Worm (Caenorhabditis elegans) whole organism, late embryonic: Measurements from ENCODE around the gene fipr-29.

Source experiments
- K09A11.1 ChIP-seq: sonication (generic microtip); optimal IDR thresholded peaks from 2 replicates; lab custom pipeline; 2017; ENCODE audit warnings: antibody characterized with exemption, mild to moderate bottlenecking, missing genetic modification characterization, missing compliant biosample characterization; ENCODE audit not compliant: insufficient read depth
- ceh-30 ChIP-seq: fragments of 150-350 bp; optimal IDR thresholded peaks from 2 replicates; lab custom pipeline; 2014; ENCODE audit warnings: missing biosample characterization, missing genetic modification characterization
- elt-2 ChIP-seq: sonication (generic microtip); optimal IDR thresholded peaks from 2 replicates; lab custom pipeline; 2016; ENCODE audit warnings: missing genetic modification reagents, missing genetic modification characterization, missing compliant biosample characterization
- nfya-1 ChIP-seq: sonication (generic microtip); optimal IDR thresholded peaks from 2 replicates; lab custom pipeline; 2017; ENCODE audit warnings: missing genetic modification characterization, mild to moderate bottlenecking, missing compliant biosample characterization, antibody characterized with exemption, moderate library complexity
- npax-4 ChIP-seq: sonication (generic microtip); optimal IDR thresholded peaks from 2 replicates; lab custom pipeline; 2016; ENCODE audit warnings: missing genetic modification characterization, missing compliant biosample characterization
- pag-3 ChIP-seq: sonication (generic microtip); optimal IDR thresholded peaks from 2 replicates; lab custom pipeline; 2016; ENCODE audit warnings: missing compliant biosample characterization, missing genetic modification characterization, borderline replicate concordance
- pros-1 ChIP-seq: fragments of 150-350 bp; optimal IDR thresholded peaks from 2 replicates; lab custom pipeline; 2014; ENCODE audit warnings: missing biosample characterization, missing genetic modification reagents, missing genetic modification characterization
- tbx-2 ChIP-seq: sonication (generic microtip); optimal IDR thresholded peaks from 2 replicates; lab custom pipeline; 2016; ENCODE audit warnings: missing genetic modification characterization, missing compliant biosample characterization
- ttx-3 ChIP-seq: sonication (generic microtip); optimal IDR thresholded peaks from 2 replicates; lab custom pipeline; 2016; ENCODE audit warnings: missing genetic modification reagents, missing genetic modification characterization, missing compliant biosample characterization
- unc-55 ChIP-seq: sonication (generic microtip); optimal IDR thresholded peaks from 2 replicates; lab custom pipeline; 2017; ENCODE audit warnings: missing biosample characterization, missing genetic modification reagents, missing genetic modification characterization

DNA sequence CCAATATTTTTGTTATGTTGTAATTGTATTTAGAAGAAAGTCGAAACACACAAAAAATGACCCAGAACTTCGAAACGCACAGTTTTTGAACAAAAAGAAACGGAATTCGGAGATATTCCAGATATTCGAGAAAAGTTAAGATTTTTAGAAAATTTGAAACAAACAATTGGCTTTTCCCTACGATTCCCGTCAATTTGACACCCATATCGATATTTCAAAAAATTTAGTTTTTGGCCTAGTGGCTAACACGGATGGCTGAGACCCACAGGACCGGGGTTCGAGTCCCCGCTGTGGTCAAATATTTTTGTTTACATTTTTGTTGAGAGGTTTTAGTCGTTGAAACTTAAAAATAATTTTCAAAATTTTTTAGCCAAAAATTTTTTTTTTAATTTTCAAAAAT lies 45.0 kb upstream of the fipr-29 start:
- TF ChIP-seq pag-3 (no peak), nfya-1 (tag; lab: Kevin White, UChicago) (no peak), ceh-30 (tag; lab: Kevin White, UChicago) (no peak), K09A11.1 (tag; lab: Kevin White, UChicago) (no peak), ttx-3 (no peak), unc-55 (no peak), npax-4 (tag; lab: Kevin White, UChicago) (no peak), elt-2 (tag; lab: Kevin White, UChicago) (no peak), pros-1 (no peak), tbx-2 (tag; lab: Kevin White, UChicago) (no peak)
